Fruit fly (Drosophila melanogaster) Kc167 (cell line): ENCODE measurements around the gene His3.3A.

Experiments used
- Myc ChIP-seq: fragments of >200 bp; optimal IDR thresholded peaks from 2 replicates; lab custom pipeline; 2017; ENCODE audit warnings: missing external identifiers
- Sin3A ChIP-seq: fragments of >200 bp; optimal IDR thresholded peaks from 2 replicates; lab custom pipeline; 2018; ENCODE audit warnings: missing external identifiers
- h ChIP-seq: fragments of >200 bp; optimal IDR thresholded peaks from 3 replicates; lab custom pipeline; 2018; ENCODE audit warnings: missing external identifiers
- psq ChIP-seq: fragments of >200 bp; optimal IDR thresholded peaks from 2 replicates; lab custom pipeline; 2017; ENCODE audit warnings: missing external identifiers

DNA sequence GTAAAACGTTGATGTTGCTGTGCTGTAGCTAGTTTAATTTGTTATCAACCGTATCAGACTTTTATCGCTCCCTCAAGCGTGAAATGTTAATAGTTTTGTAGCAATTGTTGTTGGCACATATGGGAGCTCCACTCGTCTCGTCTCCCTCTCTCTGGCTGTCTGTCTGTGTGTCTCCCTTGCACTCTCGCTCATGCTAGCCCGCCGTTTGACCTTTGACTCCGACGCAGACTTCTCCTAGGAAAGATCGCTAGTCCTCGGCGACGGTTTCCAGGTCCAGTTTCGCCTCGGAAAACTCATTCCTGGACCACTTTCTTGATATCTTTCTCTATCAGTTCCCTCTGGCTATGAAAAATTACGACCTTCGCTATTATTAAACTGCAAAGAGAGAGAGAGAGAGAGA is 24.3 kb downstream of the His3.3A start:
- TF ChIP-seq psq (no peak), h (lab: Kevin White, UChicago) (no peak), Sin3A (lab: Kevin White, UChicago) (no peak), Myc (lab: Kevin White, UChicago) (no peak)
